Worm (Caenorhabditis elegans) whole organism, late embryonic: ENCODE results near the gene slc-25A29.

ENCODE experiments used
- C08G9.2 ChIP-seq: sonication (generic microtip); optimal IDR thresholded peaks from 2 replicates; lab custom pipeline; 2016; ENCODE audit warnings: mild to moderate bottlenecking, missing genetic modification characterization, moderate library complexity, missing compliant biosample characterization
- C38D4.7 ChIP-seq: fragments of 200-800 bp; sonication (Bioruptor generic); optimal IDR thresholded peaks from 2 replicates; lab custom pipeline; 2018; ENCODE audit warnings: mild to moderate bottlenecking, missing genetic modification characterization, moderate library complexity, missing compliant biosample characterization
- F13H6.1 ChIP-seq: sonication (generic microtip); optimal IDR thresholded peaks from 2 replicates; lab custom pipeline; 2016; ENCODE audit warnings: missing genetic modification characterization, missing compliant biosample characterization
- K09A11.1 ChIP-seq: sonication (generic microtip); optimal IDR thresholded peaks from 2 replicates; lab custom pipeline; 2017; ENCODE audit warnings: antibody characterized with exemption, mild to moderate bottlenecking, missing genetic modification characterization, missing compliant biosample characterization; ENCODE audit not compliant: insufficient read depth
- Y22D7AL.16 ChIP-seq: sonication (generic microtip); optimal IDR thresholded peaks from 2 replicates; lab custom pipeline; 2016; ENCODE audit warnings: missing genetic modification characterization, missing compliant biosample characterization
- ahr-1 ChIP-seq: sonication (generic microtip); optimal IDR thresholded peaks from 2 replicates; lab custom pipeline; 2016; ENCODE audit warnings: missing genetic modification characterization, missing compliant biosample characterization
- ama-1 ChIP-seq: fragments of 150-350 bp; optimal IDR thresholded peaks from 2 replicates; lab custom pipeline; 2014
- ceh-18 ChIP-seq: sonication (generic microtip); optimal IDR thresholded peaks from 2 replicates; lab custom pipeline; 2016; ENCODE audit warnings: missing genetic modification characterization, missing compliant biosample characterization
- ceh-19 ChIP-seq: fragments of 200-800 bp; sonication (Bioruptor generic); optimal IDR thresholded peaks from 2 replicates; lab custom pipeline; 2018; ENCODE audit warnings: mild to moderate bottlenecking, missing genetic modification characterization, missing compliant biosample characterization
- ceh-2 ChIP-seq: sonication (generic microtip); optimal IDR thresholded peaks from 2 replicates; lab custom pipeline; 2016; ENCODE audit warnings: missing genotype, missing genetic modification characterization, missing compliant biosample characterization
- ceh-24 ChIP-seq: sonication (generic microtip); optimal IDR thresholded peaks from 2 replicates; lab custom pipeline; 2016; ENCODE audit warnings: mild to moderate bottlenecking, missing genetic modification characterization, missing compliant biosample characterization
- ceh-30 ChIP-seq: fragments of 150-350 bp; optimal IDR thresholded peaks from 2 replicates; lab custom pipeline; 2014; ENCODE audit warnings: missing biosample characterization, missing genetic modification characterization
- ceh-31 ChIP-seq: sonication (generic microtip); optimal IDR thresholded peaks from 2 replicates; lab custom pipeline; 2016; ENCODE audit warnings: missing genetic modification characterization, missing compliant biosample characterization
- ceh-34 ChIP-seq: sonication (generic microtip); optimal IDR thresholded peaks from 2 replicates; lab custom pipeline; 2016; ENCODE audit warnings: mild to moderate bottlenecking, missing genetic modification characterization, missing compliant biosample characterization
- ceh-48 ChIP-seq: sonication (generic microtip); optimal IDR thresholded peaks from 2 replicates; lab custom pipeline; 2016; ENCODE audit warnings: missing genetic modification characterization, inconsistent platforms, missing compliant biosample characterization
- ceh-6 ChIP-seq: fragments of 200-800 bp; sonication (Bioruptor generic); optimal IDR thresholded peaks from 2 replicates; lab custom pipeline; 2018; ENCODE audit warnings: mild to moderate bottlenecking, missing genetic modification characterization, missing compliant biosample characterization
- ceh-9 ChIP-seq: sonication (generic microtip); optimal IDR thresholded peaks from 2 replicates; lab custom pipeline; 2016; ENCODE audit warnings: mild to moderate bottlenecking, missing genetic modification characterization, inconsistent platforms, missing compliant biosample characterization
- che-1 ChIP-seq: sonication (generic microtip); optimal IDR thresholded peaks from 2 replicates; lab custom pipeline; 2016; ENCODE audit warnings: mild to moderate bottlenecking, missing genetic modification characterization, missing compliant biosample characterization
- dve-1 ChIP-seq: sonication (generic microtip); optimal IDR thresholded peaks from 2 replicates; lab custom pipeline; 2017; ENCODE audit warnings: antibody characterized with exemption, mild to moderate bottlenecking, missing genetic modification characterization, missing compliant biosample characterization
- elt-2 ChIP-seq: sonication (generic microtip); optimal IDR thresholded peaks from 2 replicates; lab custom pipeline; 2016; ENCODE audit warnings: missing genetic modification reagents, missing genetic modification characterization, missing compliant biosample characterization
- ets-4 ChIP-seq: sonication (generic microtip); optimal IDR thresholded peaks from 2 replicates; lab custom pipeline; 2016; ENCODE audit warnings: missing genetic modification characterization, missing compliant biosample characterization
- fax-1 ChIP-seq: sonication (generic microtip); optimal IDR thresholded peaks from 2 replicates; lab custom pipeline; 2016; ENCODE audit warnings: missing genotype, missing genetic modification characterization, missing compliant biosample characterization
- fkh-10 ChIP-seq: fragments of 150-350 bp; optimal IDR thresholded peaks from 2 replicates; lab custom pipeline; 2014; ENCODE audit warnings: missing biosample characterization, missing genetic modification reagents, missing genetic modification characterization
- fkh-6 ChIP-seq: sonication (generic microtip); optimal IDR thresholded peaks from 2 replicates; lab custom pipeline; 2016; ENCODE audit warnings: missing genetic modification characterization, missing compliant biosample characterization
- gmeb-2 ChIP-seq: sonication (generic microtip); optimal IDR thresholded peaks from 2 replicates; lab custom pipeline; 2016; ENCODE audit warnings: missing genetic modification characterization, inconsistent platforms, missing compliant biosample characterization
- hlh-13 ChIP-seq: fragments of 200-800 bp; sonication (Bioruptor generic); optimal IDR thresholded peaks from 2 replicates; lab custom pipeline; 2018; ENCODE audit warnings: mild to moderate bottlenecking, missing genetic modification characterization, missing compliant biosample characterization
- hlh-15 ChIP-seq: sonication (generic microtip); optimal IDR thresholded peaks from 2 replicates; lab custom pipeline; 2016; ENCODE audit warnings: missing genetic modification characterization, missing compliant biosample characterization
- hlh-30 ChIP-seq: sonication (generic microtip); optimal IDR thresholded peaks from 2 replicates; lab custom pipeline; 2017; ENCODE audit warnings: antibody characterized with exemption, missing genetic modification characterization, missing compliant biosample characterization; ENCODE audit not compliant: insufficient read depth
- hlh-8 ChIP-seq: sonication (generic microtip); optimal IDR thresholded peaks from 2 replicates; lab custom pipeline; 2016; ENCODE audit warnings: missing genotype, missing genetic modification characterization, missing compliant biosample characterization
- lim-6 ChIP-seq: sonication (generic microtip); optimal IDR thresholded peaks from 2 replicates; lab custom pipeline; 2016; ENCODE audit warnings: missing genetic modification characterization, missing compliant biosample characterization
- lin-11 ChIP-seq: fragments of 200-800 bp; sonication (Bioruptor generic); optimal IDR thresholded peaks from 2 replicates; lab custom pipeline; 2018; ENCODE audit warnings: mild to moderate bottlenecking, missing genetic modification characterization, missing compliant biosample characterization
- madf-2 ChIP-seq: sonication (generic microtip); optimal IDR thresholded peaks from 2 replicates; lab custom pipeline; 2017; ENCODE audit warnings: missing genetic modification characterization, missing compliant biosample characterization
- nhr-232 ChIP-seq: sonication (generic microtip); optimal IDR thresholded peaks from 2 replicates; lab custom pipeline; 2016; ENCODE audit warnings: missing genetic modification characterization, missing compliant biosample characterization
- odd-2 ChIP-seq: sonication (generic microtip); optimal IDR thresholded peaks from 2 replicates; lab custom pipeline; 2017; ENCODE audit warnings: antibody characterized with exemption, mild to moderate bottlenecking, missing genetic modification characterization, missing compliant biosample characterization
- pag-3 ChIP-seq: sonication (generic microtip); optimal IDR thresholded peaks from 2 replicates; lab custom pipeline; 2016; ENCODE audit warnings: missing compliant biosample characterization, missing genetic modification characterization, borderline replicate concordance
- pha-2 ChIP-seq: sonication (generic microtip); optimal IDR thresholded peaks from 2 replicates; lab custom pipeline; 2017; ENCODE audit warnings: mild to moderate bottlenecking, missing genetic modification characterization, missing compliant biosample characterization
- pha-4 ChIP-seq: fragments of 150-350 bp; optimal IDR thresholded peaks from 2 replicates; lab custom pipeline; 2018; ENCODE audit warnings: missing biosample characterization, missing genetic modification reagents, missing genetic modification characterization
- pqm-1 ChIP-seq: sonication (generic microtip); optimal IDR thresholded peaks from 2 replicates; lab custom pipeline; 2016; ENCODE audit warnings: missing genetic modification characterization, missing compliant biosample characterization
- ref-2 ChIP-seq: sonication (generic microtip); optimal IDR thresholded peaks from 2 replicates; lab custom pipeline; 2016; ENCODE audit warnings: missing genetic modification characterization, missing compliant biosample characterization
- rnt-1 ChIP-seq: sonication (generic microtip); optimal IDR thresholded peaks from 2 replicates; lab custom pipeline; 2016; ENCODE audit warnings: missing genetic modification characterization, missing compliant biosample characterization
- sdc-2 ChIP-seq: sonication (generic microtip); optimal IDR thresholded peaks from 2 replicates; lab custom pipeline; 2016; ENCODE audit warnings: missing genotype, missing genetic modification characterization, missing compliant biosample characterization
- sox-2 ChIP-seq: fragments of 200-800 bp; sonication (Bioruptor generic); IDR thresholded peaks from 2 replicates; pipeline ENCODE4 v1.3.6; 2022; ENCODE audit warnings: missing genetic modification reagents, missing genetic modification characterization, missing compliant biosample characterization
- sox-4 ChIP-seq: sonication (generic microtip); optimal IDR thresholded peaks from 2 replicates; lab custom pipeline; 2017; ENCODE audit warnings: mild to moderate bottlenecking, missing genetic modification characterization, inconsistent platforms, missing compliant biosample characterization
- syd-9 ChIP-seq: sonication (generic microtip); optimal IDR thresholded peaks from 2 replicates; lab custom pipeline; 2016; ENCODE audit warnings: mild to moderate bottlenecking, missing genetic modification characterization, moderate library complexity, missing compliant biosample characterization
- tbx-2 ChIP-seq: sonication (generic microtip); optimal IDR thresholded peaks from 2 replicates; lab custom pipeline; 2016; ENCODE audit warnings: missing genetic modification characterization, missing compliant biosample characterization
- tbx-7 ChIP-seq: sonication (generic microtip); optimal IDR thresholded peaks from 2 replicates; lab custom pipeline; 2016; ENCODE audit warnings: missing genotype, missing genetic modification characterization, missing compliant biosample characterization
- ttx-3 ChIP-seq: sonication (generic microtip); optimal IDR thresholded peaks from 2 replicates; lab custom pipeline; 2016; ENCODE audit warnings: missing genetic modification reagents, missing genetic modification characterization, missing compliant biosample characterization
- unc-3 ChIP-seq, 2 experiments: fragments of 200-800 bp in 1 of 2; sonication (Bioruptor generic) in 1 of 2; sonication (generic microtip) in 1 of 2; conservative IDR thresholded peaks in 1 of 2; optimal IDR thresholded peaks in 1 of 2; 2 replicates each; pipeline versions ENCODE4 v1.3.6 to Lab custom; 2016 to 2022; ENCODE audit warnings: missing compliant biosample characterization in 2 of 2, missing genetic modification characterization in 2 of 2, missing genetic modification reagents in 1 of 2
- unc-42 ChIP-seq: sonication (generic microtip); optimal IDR thresholded peaks from 2 replicates; lab custom pipeline; 2016; ENCODE audit warnings: missing genotype, missing genetic modification characterization, missing compliant biosample characterization
- unc-55 ChIP-seq: sonication (generic microtip); optimal IDR thresholded peaks from 2 replicates; lab custom pipeline; 2017; ENCODE audit warnings: missing biosample characterization, missing genetic modification reagents, missing genetic modification characterization
- zip-5 ChIP-seq: sonication (generic microtip); optimal IDR thresholded peaks from 2 replicates; lab custom pipeline; 2016; ENCODE audit warnings: missing genetic modification characterization, missing compliant biosample characterization
- ztf-16 ChIP-seq: sonication (generic microtip); optimal IDR thresholded peaks from 2 replicates; lab custom pipeline; 2017; ENCODE audit warnings: missing genetic modification characterization, missing compliant biosample characterization

Gene slc-25A29

ce11 chrV:14685435-14686058 lies 27.6 kb upstream of the slc-25A29 start, which contains the start of gene C47E8.4:
TSS of gene C47E8.4 (minus strand) at chrV:14685485.
- peak; percentile 94 for TF ChIP-seq ets-4
- TF ChIP-seq fkh-10 = peak; percentile 30
- peak; percentile 73 for TF ChIP-seq fax-1 (tag; lab: Kevin White, UChicago)
- TF ChIP-seq ceh-48 (tag; lab: Kevin White, UChicago) = peak; percentile 12
- peak; percentile 96 for TF ChIP-seq unc-42
- no peak for TF ChIP-seq nhr-232 (tag; lab: Kevin White, UChicago)
- TF ChIP-seq ceh-31 (tag; lab: Kevin White, UChicago) = peak; percentile 98
- TF ChIP-seq ceh-2 (tag; lab: Kevin White, UChicago) = peak; percentile 96
- peak; percentile 72 for TF ChIP-seq zip-5 (tag; lab: Kevin White, UChicago)
- TF ChIP-seq elt-2 (tag; lab: Kevin White, UChicago) = peak; percentile 85
- 0 out of 2 replicates have a peak, but pooled peaks have one; percentile 17 for TF ChIP-seq unc-3 (GFP tag; conservative IDR thresholded peaks at IDR 0.05; lab: Robert Waterston, UW)
- peak; percentile 72 for TF ChIP-seq unc-3 (tag; optimal IDR thresholded peaks at IDR 0.05; lab: Kevin White, UChicago)
- TF ChIP-seq ceh-9 (tag; lab: Kevin White, UChicago) = no peak
- TF ChIP-seq sdc-2 (tag; lab: Kevin White, UChicago) = peak; percentile 64
- peak; percentile 92 for TF ChIP-seq hlh-8 (tag; lab: Kevin White, UChicago)
- peak; percentile 52 for TF ChIP-seq pha-2 (tag; lab: Kevin White, UChicago)
- peak; percentile 69 for TF ChIP-seq fkh-6 (tag; lab: Kevin White, UChicago)
- peak; percentile 88 for TF ChIP-seq F13H6.1 (tag; lab: Kevin White, UChicago)
- TF ChIP-seq K09A11.1 = peak; percentile 25
- TF ChIP-seq ceh-30 = peak; percentile 87
- TF ChIP-seq hlh-15 (tag; lab: Kevin White, UChicago) = no peak
- no peak for TF ChIP-seq hlh-13
- TF ChIP-seq rnt-1 = peak; percentile 93
- peak; percentile 53 for TF ChIP-seq syd-9 (tag; lab: Kevin White, UChicago)
- peak; percentile 47 for TF ChIP-seq ttx-3
- no peak for TF ChIP-seq pha-4
- TF ChIP-seq ceh-18 (tag; lab: Kevin White, UChicago) = peak; percentile 93
- TF ChIP-seq madf-2 (tag; lab: Kevin White, UChicago) = no peak
- peak; percentile 88 for TF ChIP-seq ceh-34
- no peak for TF ChIP-seq ceh-24 (tag; lab: Kevin White, UChicago)
- peak; percentile 99 for TF ChIP-seq C08G9.2
- peak; percentile 49 for TF ChIP-seq sox-2 (GFP tag; lab: Robert Waterston, UW)
- TF ChIP-seq odd-2 (tag; lab: Kevin White, UChicago) = no peak
- peak; percentile 97 for TF ChIP-seq tbx-2 (tag; lab: Kevin White, UChicago)
- TF ChIP-seq dve-1 (tag; lab: Kevin White, UChicago) = peak; percentile 93
- TF ChIP-seq lin-11 (tag; lab: Kevin White, UChicago) = no peak
- TF ChIP-seq ref-2 = peak; percentile 98
- TF ChIP-seq C38D4.7 (GFP tag; lab: Kevin White, UChicago) = no peak
- TF ChIP-seq ceh-6 (GFP tag; lab: Kevin White, UChicago) = no peak
- TF ChIP-seq ztf-16 (tag; lab: Kevin White, UChicago) = peak; percentile 63
- TF ChIP-seq gmeb-2 (tag; lab: Kevin White, UChicago) = no peak
- TF ChIP-seq lim-6 = peak; percentile 50
- peak; percentile 6 for TF ChIP-seq che-1 (tag; lab: Kevin White, UChicago)
- peak; percentile 81 for TF ChIP-seq unc-55 (GFP tag; lab: Kevin White, UChicago)
- TF ChIP-seq ahr-1 (tag; lab: Kevin White, UChicago) = no peak
- TF ChIP-seq Y22D7AL.16 = no peak
- peak; percentile 85 for TF ChIP-seq pqm-1
- peak; percentile 95 for TF ChIP-seq tbx-7 (tag; lab: Kevin White, UChicago)
- no peak for TF ChIP-seq ceh-19 (GFP tag; lab: Kevin White, UChicago)
- no peak for TF ChIP-seq pag-3
- peak; percentile 33 for TF ChIP-seq hlh-30 (tag; lab: Kevin White, UChicago)
- TF ChIP-seq sox-4 (tag; lab: Kevin White, UChicago) = no peak
- TF ChIP-seq ama-1 = no peak
